Worm (Caenorhabditis elegans) whole organism, L1 larva: ENCODE measurements around the gene C02F5.3.

Experiments
- C16A3.4 ChIP-seq: fragments of 150-350 bp; optimal IDR thresholded peaks from 2 replicates; lab custom pipeline; 2014; ENCODE audit warnings: missing biosample characterization, missing genetic modification characterization
- C34B4.2 ChIP-seq: sonication (generic microtip); optimal IDR thresholded peaks from 2 replicates; lab custom pipeline; 2017; ENCODE audit warnings: mild to moderate bottlenecking, missing genetic modification characterization, missing compliant biosample characterization
- aha-1 ChIP-seq: fragments of 150-350 bp; optimal IDR thresholded peaks from 2 replicates; lab custom pipeline; 2014; ENCODE audit warnings: missing biosample characterization, missing genetic modification characterization
- alr-1 ChIP-seq: fragments of 200-800 bp; sonication (Bioruptor generic); optimal IDR thresholded peaks from 2 replicates; lab custom pipeline; 2018; ENCODE audit warnings: borderline replicate concordance, mild to moderate bottlenecking, missing genetic modification characterization, missing compliant biosample characterization
- aly-2 ChIP-seq: fragments of 150-350 bp; optimal IDR thresholded peaks from 2 replicates; lab custom pipeline; 2014; ENCODE audit warnings: missing biosample characterization, missing genetic modification characterization
- ama-1 ChIP-seq: fragments of 150-350 bp; optimal IDR thresholded peaks from 2 replicates; lab custom pipeline; 2014
- blmp-1 ChIP-seq: fragments of 150-350 bp; optimal IDR thresholded peaks from 2 replicates; lab custom pipeline; 2014; ENCODE audit warnings: missing biosample characterization, missing genetic modification characterization
- ceh-82 ChIP-seq, 3 experiments: fragments of 150-350 bp in 1 of 3; sonication (generic microtip) in 2 of 3; optimal IDR thresholded peaks; 2 replicates each; lab custom pipeline; 2014 to 2017; ENCODE audit warnings: missing biosample characterization in 3 of 3, missing genetic modification characterization in 3 of 3
- ceh-88 ChIP-seq: fragments of 200-800 bp; sonication (Bioruptor generic); IDR thresholded peaks from 2 replicates; pipeline ENCODE4 v1.3.6; 2022; ENCODE audit warnings: missing genetic modification characterization, missing compliant biosample characterization
- dpl-1 ChIP-seq, 3 experiments: fragments of 150-350 bp in 2 of 3; sonication (generic microtip) in 1 of 3; optimal IDR thresholded peaks; 2 replicates each; lab custom pipeline; 2014 to 2017; ENCODE audit warnings: missing biosample characterization in 3 of 3, missing genetic modification characterization in 3 of 3, missing genetic modification reagents in 3 of 3
- dsc-1 ChIP-seq: sonication (generic microtip); optimal IDR thresholded peaks from 2 replicates; lab custom pipeline; 2016; ENCODE audit warnings: mild to moderate bottlenecking, missing genetic modification characterization, missing compliant biosample characterization
- efl-1 ChIP-seq, 4 experiments: fragments of 150-350 bp; optimal IDR thresholded peaks in 3 of 4; peaks in 1 of 4; 1 replicate in 1 of 4; 2 replicates in 3 of 4; lab custom pipeline; 2014; ENCODE audit warnings: missing biosample characterization in 2 of 4, missing genetic modification characterization in 2 of 4, missing genetic modification reagents in 2 of 4
- efl-3 ChIP-seq: fragments of 200-800 bp; sonication (Bioruptor generic); optimal IDR thresholded peaks from 2 replicates; lab custom pipeline; 2018; ENCODE audit warnings: mild to moderate bottlenecking, missing genetic modification characterization, missing compliant biosample characterization
- egl-13 ChIP-seq: sonication (generic microtip); optimal IDR thresholded peaks from 2 replicates; lab custom pipeline; 2016; ENCODE audit warnings: missing genotype, missing genetic modification reagents, missing genetic modification characterization, missing compliant biosample characterization
- egl-27 ChIP-seq, 2 experiments: fragments of 150-350 bp in 1 of 2; sonication (generic microtip); optimal IDR thresholded peaks; 3 replicates each; lab custom pipeline; 2017 to 2018; ENCODE audit warnings: missing biosample characterization in 2 of 2, missing genetic modification characterization in 2 of 2, missing genetic modification reagents in 2 of 2
- elt-2 ChIP-seq: sonication (generic microtip); optimal IDR thresholded peaks from 2 replicates; lab custom pipeline; 2016; ENCODE audit warnings: missing genetic modification characterization, mild to moderate bottlenecking, inconsistent platforms, missing compliant biosample characterization, missing genetic modification reagents
- fkh-4 ChIP-seq: sonication (generic microtip); optimal IDR thresholded peaks from 2 replicates; lab custom pipeline; 2016; ENCODE audit warnings: missing compliant biosample characterization, missing genetic modification characterization, borderline replicate concordance
- fkh-8 ChIP-seq: sonication (generic microtip); optimal IDR thresholded peaks from 2 replicates; lab custom pipeline; 2016; ENCODE audit warnings: mild to moderate bottlenecking, missing genetic modification characterization, missing compliant biosample characterization
- fos-1 ChIP-seq: fragments of 150-350 bp; optimal IDR thresholded peaks from 2 replicates; lab custom pipeline; 2014; ENCODE audit warnings: missing biosample characterization, missing genetic modification characterization
- lin-14 ChIP-seq: fragments of 200-800 bp; sonication (Bioruptor generic); optimal IDR thresholded peaks from 2 replicates; lab custom pipeline; 2018; ENCODE audit warnings: mild to moderate bottlenecking, missing genetic modification characterization, moderate library complexity, missing compliant biosample characterization
- lin-35 ChIP-seq, 2 experiments: fragments of 150-350 bp; optimal IDR thresholded peaks; 2 replicates each; lab custom pipeline; 2014; ENCODE audit warnings: missing biosample characterization in 2 of 2, missing genetic modification characterization in 2 of 2, missing genetic modification reagents in 2 of 2
- lsy-2 ChIP-seq, 2 experiments: fragments of 150-350 bp; optimal IDR thresholded peaks; 2 replicates each; lab custom pipeline; 2014; ENCODE audit warnings: missing biosample characterization in 2 of 2, missing genetic modification characterization in 2 of 2
- mdl-1 ChIP-seq, 2 experiments: fragments of 150-350 bp; optimal IDR thresholded peaks; 2 replicates each; lab custom pipeline; 2014 to 2017; ENCODE audit warnings: missing biosample characterization in 2 of 2, missing genetic modification characterization in 2 of 2, inconsistent platforms in 1 of 2
- mep-1 ChIP-seq: fragments of 150-350 bp; optimal IDR thresholded peaks from 2 replicates; lab custom pipeline; 2014; ENCODE audit warnings: missing biosample characterization, missing genetic modification characterization
- nhr-11 ChIP-seq: fragments of 150-350 bp; optimal IDR thresholded peaks from 2 replicates; lab custom pipeline; 2014; ENCODE audit warnings: missing biosample characterization, missing genetic modification characterization
- nhr-12 ChIP-seq: sonication (generic microtip); optimal IDR thresholded peaks from 2 replicates; lab custom pipeline; 2017; ENCODE audit warnings: missing biosample characterization, missing genetic modification characterization
- nhr-20 ChIP-seq: sonication (generic microtip); optimal IDR thresholded peaks from 2 replicates; lab custom pipeline; 2016; ENCODE audit warnings: mild to moderate bottlenecking, missing genetic modification characterization, missing compliant biosample characterization
- nhr-47 ChIP-seq: sonication (generic microtip); optimal IDR thresholded peaks from 2 replicates; lab custom pipeline; 2016; ENCODE audit warnings: mild to moderate bottlenecking, missing genetic modification characterization, moderate library complexity, missing compliant biosample characterization
- nhr-71 ChIP-seq: sonication (generic microtip); optimal IDR thresholded peaks from 2 replicates; lab custom pipeline; 2016; ENCODE audit warnings: mild to moderate bottlenecking, missing genetic modification characterization, moderate library complexity, missing compliant biosample characterization
- nhr-77 ChIP-seq: fragments of 150-350 bp; optimal IDR thresholded peaks from 2 replicates; lab custom pipeline; 2014; ENCODE audit warnings: missing biosample characterization, missing genetic modification characterization
- nhr-84 ChIP-seq: sonication (generic microtip); optimal IDR thresholded peaks from 2 replicates; lab custom pipeline; 2017; ENCODE audit warnings: missing biosample characterization, missing genetic modification characterization
- nhr-90 ChIP-seq: sonication (generic microtip); optimal IDR thresholded peaks from 2 replicates; lab custom pipeline; 2016; ENCODE audit warnings: mild to moderate bottlenecking, missing genetic modification characterization, missing compliant biosample characterization; ENCODE audit not compliant: poor library complexity
- pax-3 ChIP-seq: fragments of 200-800 bp; sonication (Bioruptor generic); optimal IDR thresholded peaks from 2 replicates; lab custom pipeline; 2018; ENCODE audit warnings: mild to moderate bottlenecking, missing genetic modification characterization, moderate library complexity, missing compliant biosample characterization
- rnt-1 ChIP-seq: sonication (generic microtip); optimal IDR thresholded peaks from 2 replicates; lab custom pipeline; 2016; ENCODE audit warnings: mild to moderate bottlenecking, missing genetic modification characterization, moderate library complexity, missing compliant biosample characterization
- skn-1 ChIP-seq: fragments of 150-350 bp; optimal IDR thresholded peaks from 2 replicates; lab custom pipeline; 2014; ENCODE audit warnings: missing biosample characterization, missing genetic modification characterization
- sox-4 ChIP-seq: sonication (generic microtip); optimal IDR thresholded peaks from 2 replicates; lab custom pipeline; 2016; ENCODE audit warnings: missing genetic modification characterization, missing compliant biosample characterization
- sptf-1 ChIP-seq: fragments of 150-350 bp; optimal IDR thresholded peaks from 2 replicates; lab custom pipeline; 2014; ENCODE audit warnings: missing biosample characterization, missing genetic modification characterization
- swsn-7 ChIP-seq: sonication (generic microtip); optimal IDR thresholded peaks from 2 replicates; lab custom pipeline; 2016; ENCODE audit warnings: missing genetic modification characterization, missing compliant biosample characterization
- tlp-1 ChIP-seq: fragments of 150-350 bp; optimal IDR thresholded peaks from 2 replicates; lab custom pipeline; 2014; ENCODE audit warnings: missing biosample characterization, missing genetic modification characterization
- unc-130 ChIP-seq: fragments of 150-350 bp; optimal IDR thresholded peaks from 2 replicates; lab custom pipeline; 2017; ENCODE audit warnings: missing biosample characterization, missing genetic modification characterization, inconsistent platforms
- unc-62 ChIP-seq: fragments of 150-350 bp; optimal IDR thresholded peaks from 2 replicates; lab custom pipeline; 2014; ENCODE audit warnings: missing biosample characterization, missing genetic modification reagents, missing genetic modification characterization
- unc-86 ChIP-seq: sonication (generic microtip); optimal IDR thresholded peaks from 2 replicates; lab custom pipeline; 2016; ENCODE audit warnings: missing genetic modification characterization, missing compliant biosample characterization
- unc-98 ChIP-seq: fragments of 200-800 bp; sonication (Bioruptor generic); IDR thresholded peaks from 2 replicates; pipeline ENCODE4 v1.3.6; 2022; ENCODE audit warnings: missing genetic modification characterization, missing compliant biosample characterization
- zag-1 ChIP-seq: fragments of 150-350 bp; optimal IDR thresholded peaks from 2 replicates; lab custom pipeline; 2014; ENCODE audit warnings: missing biosample characterization, missing genetic modification characterization

Gene C02F5.3

DNA sequence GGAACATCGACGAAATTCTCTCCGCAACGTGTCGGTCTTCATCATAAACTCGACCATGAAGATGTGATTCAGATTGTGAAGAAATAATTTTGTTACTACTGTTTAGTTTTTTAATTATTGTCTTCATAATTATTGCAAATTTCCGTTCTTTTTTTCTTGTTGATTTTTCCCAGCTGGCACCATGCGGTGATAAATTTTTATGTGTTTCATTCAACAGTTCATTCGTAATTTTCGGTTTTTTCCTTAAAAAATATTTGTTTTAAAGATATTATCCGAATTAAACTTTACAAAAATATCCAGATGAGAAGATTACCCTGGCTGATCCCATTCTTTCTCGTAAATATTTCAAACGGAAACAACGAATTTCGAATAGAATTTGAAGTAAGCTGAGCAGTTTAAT lies 1.4 kb downstream of the C02F5.3 start, which contains the start of gene C02F5.13:
Gene C02F5.13 (plus strand): TSS at position 301 of the 400 bp plus-strand sequence.
- TF ChIP-seq egl-27 (tag; optimal IDR thresholded peaks at IDR 0.05; lab: Kevin White, UChicago) (no peak), mdl-1 (tag; optimal IDR thresholded peaks at IDR 0.05; lab: Kevin White, UChicago) (no peak), mep-1 (tag; lab: Kevin White, UChicago) (no peak), ama-1 (lab: Kevin White, UChicago) (no peak), efl-3 (GFP tag; lab: Kevin White, UChicago) (no peak), aly-2 (tag; lab: Kevin White, UChicago) (no peak), ceh-88 (GFP tag; lab: Robert Waterston, UW) (no peak), unc-130 (tag; lab: Kevin White, UChicago) (no peak), zag-1 (tag; lab: Kevin White, UChicago) (no peak), nhr-20 (tag; lab: Kevin White, UChicago) (no peak), alr-1 (no peak), lin-35 (GFP tag; optimal IDR thresholded peaks at IDR 0.05; lab: Kevin White, UChicago) (no peak), tlp-1 (tag; lab: Kevin White, UChicago) (no peak), nhr-47 (tag; lab: Kevin White, UChicago) (no peak), C16A3.4 (no peak)

DNA sequence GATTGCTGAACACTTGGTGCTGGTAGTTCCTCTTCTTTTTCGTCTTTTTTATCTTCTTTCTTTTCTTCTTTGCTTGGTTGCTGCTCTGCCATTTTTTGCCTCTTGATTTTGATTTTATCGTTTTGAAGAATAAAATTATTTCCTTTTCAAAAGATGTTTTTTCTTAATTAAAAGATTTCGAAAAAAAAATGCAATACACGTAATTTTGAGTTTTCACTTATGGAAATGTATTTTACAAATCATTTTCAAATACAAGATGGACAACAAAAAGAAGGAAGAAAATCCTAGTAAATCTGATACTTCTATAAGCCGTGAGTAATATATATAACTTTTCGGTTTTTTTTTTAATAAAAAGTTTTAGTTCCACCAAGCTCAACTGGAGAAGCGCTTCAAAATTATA lies 3.7 kb downstream of the C02F5.3 start, which contains the start of the genes C02F5.10 and C02F5.2:
Gene C02F5.10 (minus strand): TSS at position 101 of the 400 bp plus-strand sequence.
Gene C02F5.2 (plus strand): TSS at position 239 of the 400 bp plus-strand sequence.
- TF ChIP-seq sptf-1 = no peak
- TF ChIP-seq fos-1 = no peak
- TF ChIP-seq ceh-82 (tag; optimal IDR thresholded peaks at IDR 0.05; lab: Kevin White, UChicago) = no peak
- TF ChIP-seq nhr-11 (tag; lab: Kevin White, UChicago) = no peak
- TF ChIP-seq skn-1 = no peak
- TF ChIP-seq fkh-4 (tag; lab: Kevin White, UChicago) = no peak
- TF ChIP-seq dsc-1 (tag; lab: Kevin White, UChicago) = no peak
- TF ChIP-seq nhr-47 (tag; lab: Kevin White, UChicago) = no peak
- TF ChIP-seq unc-98 (GFP tag; lab: Robert Waterston, UW) = no peak
- TF ChIP-seq mdl-1 (tag; optimal IDR thresholded peaks at IDR 0.05; lab: Kevin White, UChicago) = no peak
- no peak for TF ChIP-seq swsn-7 (tag; lab: Kevin White, UChicago)
- TF ChIP-seq aha-1 (tag; lab: Kevin White, UChicago) = no peak
- TF ChIP-seq pax-3 (tag; lab: Kevin White, UChicago) = no peak
- TF ChIP-seq unc-130 (tag; lab: Kevin White, UChicago) = no peak
- no peak for TF ChIP-seq rnt-1 (tag; lab: Kevin White, UChicago)
- no peak for TF ChIP-seq unc-62 (GFP tag; lab: Kevin White, UChicago)

DNA sequence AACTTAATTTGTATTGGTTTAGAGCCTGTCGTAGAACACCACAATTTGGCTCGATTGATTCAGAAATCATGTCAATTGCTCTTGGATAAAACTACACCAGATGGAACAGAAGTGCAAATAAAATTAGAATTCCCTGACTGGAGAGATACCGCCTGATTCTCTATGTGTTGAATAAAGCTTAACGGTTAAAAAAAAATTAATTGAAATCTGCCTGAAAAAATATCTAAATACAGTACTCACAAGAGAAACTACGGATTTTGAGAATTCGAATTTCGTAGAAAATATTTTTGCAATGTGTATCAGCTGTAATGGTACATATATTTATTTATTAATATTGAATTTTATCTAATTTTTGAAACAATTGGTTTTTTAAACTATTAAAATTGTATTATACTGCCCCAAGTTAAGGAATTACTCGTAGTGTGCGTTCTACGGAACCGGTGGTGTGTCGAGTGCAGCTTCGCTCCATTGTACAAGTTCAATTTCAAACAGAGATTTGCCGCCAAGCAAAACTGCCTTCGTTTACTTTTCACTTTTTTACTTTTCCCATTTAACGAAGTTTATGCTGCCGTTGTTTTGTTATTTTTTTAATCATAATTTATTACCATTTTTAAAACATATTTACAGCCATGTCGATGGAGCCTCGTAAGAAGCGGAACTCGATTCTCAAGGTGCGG lies 4.5 kb downstream of the C02F5.3 start, which contains the start of gene knl-1:
Gene knl-1 (plus strand): TSS at position 626 of the 677 bp plus-strand sequence.
- TF ChIP-seq nhr-84 (tag; lab: Kevin White, UChicago) (no peak), swsn-7 (tag; lab: Kevin White, UChicago) (peak; percentile 17), dpl-1 (GFP tag; optimal IDR thresholded peaks at IDR 0.05; lab: Kevin White, UChicago) (peak; percentile 80 to 89 (median 81)), egl-27 (tag; optimal IDR thresholded peaks at IDR 0.05; lab: Kevin White, UChicago) (no peak), mep-1 (tag; lab: Kevin White, UChicago) (peak; percentile 69), nhr-71 (tag; lab: Kevin White, UChicago) (no peak), skn-1 (peak; percentile 36), C34B4.2 (tag; lab: Kevin White, UChicago) (no peak), unc-98 (GFP tag; lab: Robert Waterston, UW) (no peak), ceh-82 (tag; optimal IDR thresholded peaks at IDR 0.05; lab: Kevin White, UChicago) (peak in 1 of 3 experiments; percentile 61), fos-1 (no peak), blmp-1 (tag; lab: Kevin White, UChicago) (peak; percentile 72), aly-2 (tag; lab: Kevin White, UChicago) (no peak), unc-86 (tag; lab: Kevin White, UChicago) (no peak), nhr-12 (tag; lab: Kevin White, UChicago) (no peak), sox-4 (tag; lab: Kevin White, UChicago) (no peak), rnt-1 (tag; lab: Kevin White, UChicago) (peak; percentile 65), fkh-8 (tag; lab: Kevin White, UChicago) (peak; percentile 19), nhr-77 (peak; percentile 28), elt-2 (tag; lab: Kevin White, UChicago) (no peak), efl-1 (optimal IDR thresholded peaks at IDR 0.05; lab: Kevin White, UChicago) (peak; percentile 84 to 91), efl-1 (GFP tag; optimal IDR thresholded peaks at IDR 0.05 in 1 of 2; lab: Kevin White, UChicago) (peak; percentile 83 to 97), lsy-2 (tag; optimal IDR thresholded peaks at IDR 0.05; lab: Kevin White, UChicago) (peak; percentile 28 to 82), egl-13 (tag; lab: Kevin White, UChicago) (no peak), pax-3 (tag; lab: Kevin White, UChicago) (no peak), lin-14 (GFP tag; lab: Kevin White, UChicago) (peak; percentile 46), fkh-4 (tag; lab: Kevin White, UChicago) (peak; percentile 5), lin-35 (GFP tag; optimal IDR thresholded peaks at IDR 0.05; lab: Kevin White, UChicago) (peak; percentile 77 to 94), nhr-90 (tag; lab: Kevin White, UChicago) (peak; percentile 25), aha-1 (tag; lab: Kevin White, UChicago) (no peak)
